Worm (Caenorhabditis elegans) whole organism, mixed stage, embryonic: Measurements from ENCODE around the gene bicd-1.
A peak's percentile ranks its signal among the peaks of the same experiment; 100 is the strongest.

Source experiments
- M03D4.4 ChIP-seq: sonication (generic microtip); optimal IDR thresholded peaks from 2 replicates; lab custom pipeline; 2017; ENCODE audit warnings: mild to moderate bottlenecking, missing genetic modification characterization, missing compliant biosample characterization
- bed-3 ChIP-seq: fragments of 200-800 bp; sonication (Bioruptor generic); optimal IDR thresholded peaks from 3 replicates; lab custom pipeline; 2018; ENCODE audit warnings: mild to moderate bottlenecking, missing genetic modification characterization, moderate library complexity, missing compliant biosample characterization
- blmp-1 ChIP-seq: fragments of 150-350 bp; optimal IDR thresholded peaks from 2 replicates; lab custom pipeline; 2014; ENCODE audit warnings: missing biosample characterization, missing genetic modification characterization
- ceh-43 ChIP-seq: fragments of 200-800 bp; sonication (Bioruptor generic); optimal IDR thresholded peaks from 2 replicates; lab custom pipeline; 2018; ENCODE audit warnings: mild to moderate bottlenecking, missing genetic modification characterization, moderate library complexity, missing compliant biosample characterization
- ceh-83 ChIP-seq: fragments of 200-800 bp; sonication (Bioruptor generic); optimal IDR thresholded peaks from 2 replicates; lab custom pipeline; 2018; ENCODE audit warnings: mild to moderate bottlenecking, missing genetic modification characterization, missing compliant biosample characterization
- ces-1 ChIP-seq: fragments of 150-350 bp; optimal IDR thresholded peaks from 2 replicates; lab custom pipeline; 2014; ENCODE audit warnings: missing biosample characterization, missing genetic modification reagents, missing genetic modification characterization
- cnd-1 ChIP-seq: fragments of 200-800 bp; sonication (Bioruptor generic); optimal IDR thresholded peaks from 2 replicates; lab custom pipeline; 2018; ENCODE audit warnings: mild to moderate bottlenecking, missing genetic modification characterization, missing compliant biosample characterization
- drap-1 ChIP-seq: fragments of 200-800 bp; sonication (Bioruptor generic); optimal IDR thresholded peaks from 3 replicates; lab custom pipeline; 2018; ENCODE audit warnings: mild to moderate bottlenecking, missing genetic modification characterization, missing compliant biosample characterization
- elt-3 ChIP-seq: fragments of 150-350 bp; optimal IDR thresholded peaks from 2 replicates; lab custom pipeline; 2014; ENCODE audit warnings: missing biosample characterization, missing genetic modification characterization
- flh-1 ChIP-seq: fragments of 200-800 bp; sonication (Bioruptor generic); optimal IDR thresholded peaks from 2 replicates; lab custom pipeline; 2018; ENCODE audit warnings: mild to moderate bottlenecking, missing genetic modification characterization, moderate library complexity, missing compliant biosample characterization
- hlh-1 ChIP-seq: fragments of 150-350 bp; optimal IDR thresholded peaks from 2 replicates; lab custom pipeline; 2014; ENCODE audit warnings: missing biosample characterization, missing genetic modification reagents, missing genetic modification characterization
- lin-13 ChIP-seq: fragments of 150-350 bp; optimal IDR thresholded peaks from 2 replicates; lab custom pipeline; 2014; ENCODE audit warnings: missing biosample characterization, missing genetic modification characterization
- lin-32 ChIP-seq: fragments of 200-800 bp; sonication (Bioruptor generic); optimal IDR thresholded peaks from 2 replicates; lab custom pipeline; 2018; ENCODE audit warnings: mild to moderate bottlenecking, missing genetic modification characterization, missing compliant biosample characterization
- lsy-2 ChIP-seq: fragments of 150-350 bp; optimal IDR thresholded peaks from 2 replicates; lab custom pipeline; 2014; ENCODE audit warnings: missing biosample characterization, missing genetic modification characterization
- mab-5 ChIP-seq: fragments of 150-350 bp; optimal IDR thresholded peaks from 2 replicates; lab custom pipeline; 2014; ENCODE audit warnings: missing biosample characterization, missing genetic modification characterization
- mep-1 ChIP-seq: fragments of 150-350 bp; optimal IDR thresholded peaks from 2 replicates; lab custom pipeline; 2017; ENCODE audit warnings: missing biosample characterization, missing genetic modification reagents, missing genetic modification characterization, inconsistent platforms
- mls-2 ChIP-seq: sonication (generic microtip); optimal IDR thresholded peaks from 2 replicates; lab custom pipeline; 2016; ENCODE audit warnings: mild to moderate bottlenecking, missing genetic modification characterization, moderate library complexity, missing compliant biosample characterization
- nhr-12 ChIP-seq: fragments of 150-350 bp; optimal IDR thresholded peaks from 2 replicates; lab custom pipeline; 2014; ENCODE audit warnings: missing biosample characterization, missing genetic modification characterization
- nhr-28 ChIP-seq: fragments of 150-350 bp; optimal IDR thresholded peaks from 2 replicates; lab custom pipeline; 2014; ENCODE audit warnings: missing biosample characterization, missing genetic modification characterization
- nhr-76 ChIP-seq: sonication (generic microtip); optimal IDR thresholded peaks from 2 replicates; lab custom pipeline; 2017; ENCODE audit warnings: missing biosample characterization, missing genetic modification characterization
- pha-4 ChIP-seq: fragments of 150-350 bp; optimal IDR thresholded peaks from 2 replicates; lab custom pipeline; 2018; ENCODE audit warnings: missing biosample characterization, missing genetic modification reagents, missing genetic modification characterization
- sem-2 ChIP-seq: fragments of 200-800 bp; sonication (Bioruptor generic); optimal IDR thresholded peaks from 2 replicates; lab custom pipeline; 2018; ENCODE audit warnings: mild to moderate bottlenecking, missing genetic modification characterization, missing compliant biosample characterization
- snpc-4 ChIP-seq: fragments of 150-350 bp; optimal IDR thresholded peaks from 2 replicates; lab custom pipeline; 2014; ENCODE audit warnings: missing biosample characterization, missing genetic modification characterization
- sptf-1 ChIP-seq: sonication (generic microtip); optimal IDR thresholded peaks from 2 replicates; lab custom pipeline; 2017; ENCODE audit warnings: mild to moderate bottlenecking, missing genetic modification characterization, moderate library complexity, missing compliant biosample characterization
- tbx-8 ChIP-seq: fragments of 200-800 bp; sonication (Bioruptor generic); optimal IDR thresholded peaks from 2 replicates; lab custom pipeline; 2018; ENCODE audit warnings: mild to moderate bottlenecking, missing genetic modification characterization, moderate library complexity, missing compliant biosample characterization
- unc-120 ChIP-seq: sonication (generic microtip); optimal IDR thresholded peaks from 2 replicates; lab custom pipeline; 2017; ENCODE audit warnings: missing genetic modification characterization, missing compliant biosample characterization; ENCODE audit not compliant: poor library complexity, severe bottlenecking
- unc-62 ChIP-seq: fragments of 150-350 bp; optimal IDR thresholded peaks from 2 replicates; lab custom pipeline; 2014; ENCODE audit warnings: missing biosample characterization, missing genetic modification reagents, missing genetic modification characterization
- zip-8 ChIP-seq: fragments of 150-350 bp; optimal IDR thresholded peaks from 2 replicates; lab custom pipeline; 2014; ENCODE audit warnings: missing biosample characterization, missing genetic modification characterization
- ztf-11 ChIP-seq: fragments of 150-350 bp; optimal IDR thresholded peaks from 2 replicates; lab custom pipeline; 2014; ENCODE audit warnings: missing biosample characterization, missing genetic modification characterization

bicd-1 gene

ce11 chrIV:6560434-6560833 lies 11.7 kb downstream of the bicd-1 start, which contains the start of gene best-9:
best-9 (plus strand) TSS chrIV:6560734.
- TF ChIP-seq blmp-1 (tag; lab: Kevin White, UChicago) (no peak), lin-32 (GFP tag; lab: Kevin White, UChicago) (no peak), ces-1 (GFP tag; lab: Kevin White, UChicago) (no peak)
- TF ChIP-seq, all 35 proteins: peak for 0

- TF ChIP-seq elt-3 (no peak), flh-1 (GFP tag; lab: Kevin White, UChicago) (peak; percentile 49), mls-2 (peak; percentile 78), sem-2 (GFP tag; lab: Kevin White, UChicago) (peak; percentile 74), lin-32 (GFP tag; lab: Kevin White, UChicago) (peak; percentile 39), tbx-8 (peak; percentile 36), M03D4.4 (tag; lab: Kevin White, UChicago) (peak; percentile 75), lin-13 (no peak), mep-1 (tag; lab: Kevin White, UChicago) (peak; percentile 1), ztf-11 (tag; lab: Kevin White, UChicago) (no peak), snpc-4 (tag; lab: Kevin White, UChicago) (no peak), cnd-1 (peak; percentile 81), sptf-1 (tag; lab: Kevin White, UChicago) (peak; percentile 83), bed-3 (GFP tag; lab: Kevin White, UChicago) (peak; percentile 47), drap-1 (peak; percentile 77), ceh-43 (GFP tag; lab: Kevin White, UChicago) (no peak), lsy-2 (tag; lab: Kevin White, UChicago) (peak; percentile 11), ces-1 (GFP tag; lab: Kevin White, UChicago) (peak; percentile 27), nhr-28 (tag; lab: Kevin White, UChicago) (no peak), ceh-83 (GFP tag; lab: Kevin White, UChicago) (peak; percentile 86), unc-120 (tag; lab: Kevin White, UChicago) (peak; percentile 87)
Measured at ce11 chrIV:6556624-6557368, 15.3 kb downstream of the bicd-1 start, which contains the start of gene try-3. try-3 (plus strand) TSS chrIV:6557155.

ce11 chrIV:6555388-6556330 lies 16.5 kb downstream of the bicd-1 start, which contains the start of gene paqr-1:
paqr-1 (minus strand) TSS chrIV:6555438.
- TF ChIP-seq hlh-1 (peak; percentile 41), ces-1 (GFP tag; lab: Kevin White, UChicago) (peak; percentile 56), pha-4 (tag; lab: Kevin White, UChicago) (no peak)

- TF ChIP-seq snpc-4 (tag; lab: Kevin White, UChicago) (no peak), lin-13 (no peak), mab-5 (tag; lab: Kevin White, UChicago) (no peak), ces-1 (GFP tag; lab: Kevin White, UChicago) (no peak), sem-2 (GFP tag; lab: Kevin White, UChicago) (no peak), nhr-76 (tag; lab: Kevin White, UChicago) (no peak), nhr-28 (tag; lab: Kevin White, UChicago) (no peak), ztf-11 (tag; lab: Kevin White, UChicago) (no peak), cnd-1 (no peak), ceh-43 (GFP tag; lab: Kevin White, UChicago) (no peak), nhr-12 (tag; lab: Kevin White, UChicago) (no peak), bed-3 (GFP tag; lab: Kevin White, UChicago) (no peak), drap-1 (no peak)
- TF ChIP-seq, all 35 proteins: peak for 0
Measured at ce11 chrIV:6554865-6555264, 17.3 kb downstream of the bicd-1 start.

ce11 chrIV:6552036-6552435 lies 20.1 kb downstream of the bicd-1 start:
- TF ChIP-seq nhr-76 (tag; lab: Kevin White, UChicago) (no peak), mep-1 (tag; lab: Kevin White, UChicago) (no peak), pha-4 (tag; lab: Kevin White, UChicago) (no peak), unc-62 (GFP tag; lab: Kevin White, UChicago) (no peak), unc-120 (tag; lab: Kevin White, UChicago) (no peak), zip-8 (tag; lab: Kevin White, UChicago) (no peak), hlh-1 (no peak), lin-32 (GFP tag; lab: Kevin White, UChicago) (no peak), cnd-1 (no peak)
